Worm (Caenorhabditis elegans) whole organism, L1 larva: Measurements from ENCODE around the gene F58E6.13.

Experiments
- C34B4.2 ChIP-seq: sonication (generic microtip); optimal IDR thresholded peaks from 2 replicates; lab custom pipeline; 2017; ENCODE audit warnings: mild to moderate bottlenecking, missing genetic modification characterization, missing compliant biosample characterization
- alr-1 ChIP-seq: fragments of 200-800 bp; sonication (Bioruptor generic); optimal IDR thresholded peaks from 2 replicates; lab custom pipeline; 2018; ENCODE audit warnings: borderline replicate concordance, mild to moderate bottlenecking, missing genetic modification characterization, missing compliant biosample characterization
- blmp-1 ChIP-seq: fragments of 150-350 bp; optimal IDR thresholded peaks from 2 replicates; lab custom pipeline; 2014; ENCODE audit warnings: missing biosample characterization, missing genetic modification characterization
- ceh-63 ChIP-seq: fragments of 200-800 bp; sonication (Bioruptor generic); optimal IDR thresholded peaks from 2 replicates; lab custom pipeline; 2018; ENCODE audit warnings: mild to moderate bottlenecking, missing genetic modification characterization, missing compliant biosample characterization
- dsc-1 ChIP-seq: sonication (generic microtip); optimal IDR thresholded peaks from 2 replicates; lab custom pipeline; 2016; ENCODE audit warnings: mild to moderate bottlenecking, missing genetic modification characterization, missing compliant biosample characterization
- efl-1 ChIP-seq, 4 experiments: fragments of 150-350 bp; optimal IDR thresholded peaks in 3 of 4; peaks in 1 of 4; 1 replicate in 1 of 4; 2 replicates in 3 of 4; lab custom pipeline; 2014; ENCODE audit warnings: missing biosample characterization in 2 of 4, missing genetic modification characterization in 2 of 4, missing genetic modification reagents in 2 of 4
- egl-13 ChIP-seq: sonication (generic microtip); optimal IDR thresholded peaks from 2 replicates; lab custom pipeline; 2016; ENCODE audit warnings: missing genotype, missing genetic modification reagents, missing genetic modification characterization, missing compliant biosample characterization
- elt-2 ChIP-seq: sonication (generic microtip); optimal IDR thresholded peaks from 2 replicates; lab custom pipeline; 2016; ENCODE audit warnings: missing genetic modification characterization, mild to moderate bottlenecking, inconsistent platforms, missing compliant biosample characterization, missing genetic modification reagents
- fkh-10 ChIP-seq: sonication (generic microtip); optimal IDR thresholded peaks from 2 replicates; lab custom pipeline; 2017; ENCODE audit warnings: missing biosample characterization, missing genetic modification reagents, missing genetic modification characterization
- fkh-4 ChIP-seq: sonication (generic microtip); optimal IDR thresholded peaks from 2 replicates; lab custom pipeline; 2016; ENCODE audit warnings: missing compliant biosample characterization, missing genetic modification characterization, borderline replicate concordance
- fkh-8 ChIP-seq: sonication (generic microtip); optimal IDR thresholded peaks from 2 replicates; lab custom pipeline; 2016; ENCODE audit warnings: mild to moderate bottlenecking, missing genetic modification characterization, missing compliant biosample characterization
- hlh-4 ChIP-seq: sonication (generic microtip); optimal IDR thresholded peaks from 2 replicates; lab custom pipeline; 2016; ENCODE audit warnings: mild to moderate bottlenecking, missing genetic modification characterization, missing compliant biosample characterization
- lin-14 ChIP-seq: fragments of 200-800 bp; sonication (Bioruptor generic); optimal IDR thresholded peaks from 2 replicates; lab custom pipeline; 2018; ENCODE audit warnings: mild to moderate bottlenecking, missing genetic modification characterization, moderate library complexity, missing compliant biosample characterization
- lin-15B ChIP-seq: fragments of 150-350 bp; sonication (generic microtip); optimal IDR thresholded peaks from 3 replicates; lab custom pipeline; 2014; ENCODE audit warnings: missing biosample characterization, missing genetic modification characterization
- lin-39 ChIP-seq: fragments of 150-350 bp; optimal IDR thresholded peaks from 2 replicates; lab custom pipeline; 2014; ENCODE audit warnings: missing biosample characterization, missing genetic modification reagents, missing genetic modification characterization
- lir-3 ChIP-seq: sonication (generic microtip); optimal IDR thresholded peaks from 2 replicates; lab custom pipeline; 2016; ENCODE audit warnings: mild to moderate bottlenecking, missing genetic modification characterization, moderate library complexity, missing compliant biosample characterization; ENCODE audit not compliant: poor library complexity
- mdl-1 ChIP-seq, 2 experiments: fragments of 150-350 bp; optimal IDR thresholded peaks; 2 replicates each; lab custom pipeline; 2014 to 2017; ENCODE audit warnings: missing biosample characterization in 2 of 2, missing genetic modification characterization in 2 of 2, inconsistent platforms in 1 of 2
- mep-1 ChIP-seq: fragments of 150-350 bp; optimal IDR thresholded peaks from 2 replicates; lab custom pipeline; 2014; ENCODE audit warnings: missing biosample characterization, missing genetic modification characterization
- nhr-12 ChIP-seq: sonication (generic microtip); optimal IDR thresholded peaks from 2 replicates; lab custom pipeline; 2017; ENCODE audit warnings: missing biosample characterization, missing genetic modification characterization
- nhr-19 ChIP-seq: fragments of 200-800 bp; sonication (Bioruptor generic); conservative IDR thresholded peaks from 2 replicates; pipeline ENCODE4 v1.3.6; 2022; ENCODE audit warnings: missing genetic modification characterization, missing compliant biosample characterization
- nhr-28 ChIP-seq: fragments of 150-350 bp; optimal IDR thresholded peaks from 2 replicates; lab custom pipeline; 2014; ENCODE audit warnings: missing biosample characterization, missing genetic modification characterization
- nhr-47 ChIP-seq: sonication (generic microtip); optimal IDR thresholded peaks from 2 replicates; lab custom pipeline; 2016; ENCODE audit warnings: mild to moderate bottlenecking, missing genetic modification characterization, moderate library complexity, missing compliant biosample characterization
- nhr-71 ChIP-seq: sonication (generic microtip); optimal IDR thresholded peaks from 2 replicates; lab custom pipeline; 2016; ENCODE audit warnings: mild to moderate bottlenecking, missing genetic modification characterization, moderate library complexity, missing compliant biosample characterization
- nhr-84 ChIP-seq: sonication (generic microtip); optimal IDR thresholded peaks from 2 replicates; lab custom pipeline; 2017; ENCODE audit warnings: missing biosample characterization, missing genetic modification characterization
- nhr-85 ChIP-seq: sonication (generic microtip); peaks from one replicate; lab custom pipeline; 2016; ENCODE audit warnings: missing genetic modification characterization, inconsistent platforms, missing compliant biosample characterization
- pqm-1 ChIP-seq: sonication (generic microtip); optimal IDR thresholded peaks from 3 replicates; lab custom pipeline; 2017; ENCODE audit warnings: missing biosample characterization, missing genetic modification characterization
- snpc-4 ChIP-seq: fragments of 150-350 bp; optimal IDR thresholded peaks from 2 replicates; lab custom pipeline; 2014; ENCODE audit warnings: missing biosample characterization, missing genetic modification characterization
- tlp-1 ChIP-seq: fragments of 150-350 bp; optimal IDR thresholded peaks from 2 replicates; lab custom pipeline; 2014; ENCODE audit warnings: missing biosample characterization, missing genetic modification characterization
- unc-30 ChIP-seq: sonication (generic microtip); optimal IDR thresholded peaks from 2 replicates; lab custom pipeline; 2017; ENCODE audit warnings: missing biosample characterization, missing genetic modification characterization
- unc-86 ChIP-seq: sonication (generic microtip); optimal IDR thresholded peaks from 2 replicates; lab custom pipeline; 2016; ENCODE audit warnings: missing genetic modification characterization, missing compliant biosample characterization
- unc-98 ChIP-seq: fragments of 200-800 bp; sonication (Bioruptor generic); IDR thresholded peaks from 2 replicates; pipeline ENCODE4 v1.3.6; 2022; ENCODE audit warnings: missing genetic modification characterization, missing compliant biosample characterization
- zip-4 ChIP-seq: fragments of 200-800 bp; sonication (Bioruptor generic); optimal IDR thresholded peaks from 2 replicates; lab custom pipeline; 2018; ENCODE audit warnings: mild to moderate bottlenecking, missing genetic modification characterization, moderate library complexity, missing compliant biosample characterization
- ztf-11 ChIP-seq, 2 experiments: sonication (generic microtip); optimal IDR thresholded peaks; 2 replicates each; lab custom pipeline; 2016 to 2017; ENCODE audit warnings: missing genetic modification characterization in 2 of 2, missing biosample characterization in 1 of 2, missing compliant biosample characterization in 1 of 2

The F58E6.13 gene

ce11 chrV:9744934-9745333 lies at the start of gene F58E6.13:
F58E6.13 (plus strand) TSS chrV:9745234.
- no peak for TF ChIP-seq efl-1 (optimal IDR thresholded peaks at IDR 0.05; lab: Kevin White, UChicago)
- TF ChIP-seq efl-1 (GFP tag; optimal IDR thresholded peaks at IDR 0.05 in 1 of 2; lab: Kevin White, UChicago) = no peak
- TF ChIP-seq hlh-4 (tag; lab: Kevin White, UChicago) = no peak
- no peak for TF ChIP-seq nhr-85 (tag; lab: Kevin White, UChicago)
- TF ChIP-seq lin-14 (GFP tag; lab: Kevin White, UChicago) = no peak
- TF ChIP-seq fkh-4 = no peak
- no peak for TF ChIP-seq mdl-1 (tag; optimal IDR thresholded peaks at IDR 0.05; lab: Kevin White, UChicago)
- no peak for TF ChIP-seq C34B4.2 (tag; lab: Kevin White, UChicago)
- TF ChIP-seq, all 84 proteins: peak for 0

ce11 chrV:9696715-9697114 lies 48.3 kb upstream of the F58E6.13 start, which contains the start of gene her-1:
her-1 (plus strand) TSS chrV:9697015.
- TF ChIP-seq unc-86 (tag; lab: Kevin White, UChicago) (no peak), lin-15B (tag; lab: Kevin White, UChicago) (no peak), dsc-1 (tag; lab: Kevin White, UChicago) (no peak), efl-1 (optimal IDR thresholded peaks at IDR 0.05; lab: Kevin White, UChicago) (no peak), efl-1 (GFP tag; optimal IDR thresholded peaks at IDR 0.05 in 1 of 2; lab: Kevin White, UChicago) (no peak), fkh-10 (GFP tag; lab: Kevin White, UChicago) (no peak), nhr-47 (tag; lab: Kevin White, UChicago) (no peak)
- TF ChIP-seq, all 84 proteins: peak for 0

ce11 chrV:9699216-9699615 lies 45.8 kb upstream of the F58E6.13 start:
- TF ChIP-seq fkh-8 (tag; lab: Kevin White, UChicago) (no peak), unc-30 (no peak), zip-4 (GFP tag; lab: Kevin White, UChicago) (no peak), elt-2 (tag; lab: Kevin White, UChicago) (peak; percentile 9), nhr-19 (no peak)

ce11 chrV:9701861-9702260 lies 43.2 kb upstream of the F58E6.13 start:
- TF ChIP-seq tlp-1 (tag; lab: Kevin White, UChicago) (peak; percentile 29), lin-15B (tag; lab: Kevin White, UChicago) (no peak), elt-2 (tag; lab: Kevin White, UChicago) (peak; percentile 44), lir-3 (tag; lab: Kevin White, UChicago) (no peak), nhr-84 (tag; lab: Kevin White, UChicago) (no peak), pqm-1 (tag; lab: Kevin White, UChicago) (no peak), fkh-10 (GFP tag; lab: Kevin White, UChicago) (no peak), snpc-4 (tag; lab: Kevin White, UChicago) (no peak)

- no peak for TF ChIP-seq nhr-84 (tag; lab: Kevin White, UChicago)
- no peak for TF ChIP-seq mep-1
- no peak for TF ChIP-seq unc-98 (GFP tag; lab: Robert Waterston, UW)
- TF ChIP-seq hlh-4 (tag; lab: Kevin White, UChicago) = peak; percentile 57
- TF ChIP-seq tlp-1 (tag; lab: Kevin White, UChicago) = no peak
- TF ChIP-seq nhr-28 (tag; lab: Kevin White, UChicago) = no peak
Observed at ce11 chrV:9702755-9703154, 42.3 kb upstream of the F58E6.13 start, which contains the start of gene xbx-6. xbx-6 (plus strand) TSS chrV:9703055.

ce11 chrV:9703549-9703948 lies 41.5 kb upstream of the F58E6.13 start:
- TF ChIP-seq nhr-12 (tag; lab: Kevin White, UChicago) (no peak), efl-1 (optimal IDR thresholded peaks at IDR 0.05; lab: Kevin White, UChicago) (no peak), efl-1 (GFP tag; optimal IDR thresholded peaks at IDR 0.05 in 1 of 2; lab: Kevin White, UChicago) (no peak), nhr-71 (tag; lab: Kevin White, UChicago) (no peak), ceh-63 (GFP tag; lab: Kevin White, UChicago) (no peak), blmp-1 (tag; lab: Kevin White, UChicago) (no peak), ztf-11 (tag; optimal IDR thresholded peaks at IDR 0.05; lab: Kevin White, UChicago) (no peak), egl-13 (tag; lab: Kevin White, UChicago) (no peak), lin-39 (tag; lab: Kevin White, UChicago) (no peak), alr-1 (tag; lab: Kevin White, UChicago) (no peak)
- TF ChIP-seq, all 84 proteins: peak for 0
